Worm (Caenorhabditis elegans) whole organism, L1 larva: ENCODE results near the gene ceh-60.

Experiments used
- C16A3.4 ChIP-seq: fragments of 150-350 bp; optimal IDR thresholded peaks from 2 replicates; lab custom pipeline; 2014; ENCODE audit warnings: missing biosample characterization, missing genetic modification characterization
- ama-1 ChIP-seq: fragments of 150-350 bp; optimal IDR thresholded peaks from 2 replicates; lab custom pipeline; 2014
- blmp-1 ChIP-seq: fragments of 150-350 bp; optimal IDR thresholded peaks from 2 replicates; lab custom pipeline; 2014; ENCODE audit warnings: missing biosample characterization, missing genetic modification characterization
- ces-1 ChIP-seq: fragments of 150-350 bp; optimal IDR thresholded peaks from 2 replicates; lab custom pipeline; 2014; ENCODE audit warnings: missing biosample characterization, missing genetic modification reagents, missing genetic modification characterization
- dpl-1 ChIP-seq, 3 experiments: fragments of 150-350 bp in 2 of 3; sonication (generic microtip) in 1 of 3; optimal IDR thresholded peaks; 2 replicates each; lab custom pipeline; 2014 to 2017; ENCODE audit warnings: missing biosample characterization in 3 of 3, missing genetic modification characterization in 3 of 3, missing genetic modification reagents in 3 of 3
- fkh-4 ChIP-seq: sonication (generic microtip); optimal IDR thresholded peaks from 2 replicates; lab custom pipeline; 2016; ENCODE audit warnings: missing compliant biosample characterization, missing genetic modification characterization, borderline replicate concordance
- nhr-28 ChIP-seq: fragments of 150-350 bp; optimal IDR thresholded peaks from 2 replicates; lab custom pipeline; 2014; ENCODE audit warnings: missing biosample characterization, missing genetic modification characterization
- skn-1 ChIP-seq: fragments of 150-350 bp; optimal IDR thresholded peaks from 2 replicates; lab custom pipeline; 2014; ENCODE audit warnings: missing biosample characterization, missing genetic modification characterization
- tbx-2 ChIP-seq: sonication (generic microtip); optimal IDR thresholded peaks from 2 replicates; lab custom pipeline; 2016; ENCODE audit warnings: missing genetic modification characterization, missing compliant biosample characterization

DNA sequence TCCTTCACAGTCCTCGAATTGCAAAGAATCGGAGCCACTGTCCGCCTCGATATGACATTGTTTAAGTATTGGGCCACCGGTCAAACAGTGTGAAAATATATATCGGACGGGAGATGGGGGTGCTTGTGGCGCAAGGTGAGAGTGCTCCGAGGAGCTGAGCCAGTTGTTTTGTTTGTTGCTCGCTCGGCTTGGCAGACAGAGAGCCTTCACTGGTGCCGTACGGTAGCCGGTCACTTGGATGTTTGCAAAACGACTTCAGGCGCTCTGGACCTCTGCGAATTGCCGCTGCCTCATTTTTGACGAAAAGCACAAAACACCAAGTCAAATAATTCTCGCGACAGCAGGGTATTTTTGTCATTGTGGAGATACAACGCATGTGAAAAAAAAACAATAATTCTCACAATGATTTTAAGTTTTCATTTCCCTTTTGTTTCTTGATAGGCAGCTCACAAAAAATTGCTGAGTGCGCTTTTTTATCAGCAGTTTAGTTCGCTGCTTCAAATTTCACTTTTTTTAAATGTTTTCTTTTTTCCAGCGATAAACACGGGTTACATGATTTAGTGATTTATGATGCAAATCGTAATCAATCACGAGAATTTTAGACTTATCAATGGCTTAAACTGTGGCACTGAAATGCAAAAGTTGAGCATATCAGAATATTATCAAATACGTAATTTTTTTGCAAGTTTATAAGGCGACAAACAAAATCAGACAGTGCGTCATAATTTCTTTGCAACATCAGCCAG, 12.7 kb downstream of the ceh-60 start:
- TF ChIP-seq ces-1 (GFP tag; lab: Kevin White, UChicago) = no peak
- no peak for TF ChIP-seq blmp-1
- no peak for TF ChIP-seq tbx-2 (tag; lab: Kevin White, UChicago)
- TF ChIP-seq fkh-4 (tag; lab: Kevin White, UChicago) = no peak
- TF ChIP-seq C16A3.4 (tag; lab: Kevin White, UChicago) = no peak
- TF ChIP-seq skn-1 = no peak
- TF ChIP-seq ama-1 (lab: Kevin White, UChicago) = no peak
- TF ChIP-seq dpl-1 (GFP tag; optimal IDR thresholded peaks at IDR 0.05; lab: Kevin White, UChicago) = no peak
- no peak for TF ChIP-seq nhr-28 (tag; lab: Kevin White, UChicago)
